Fruit fly (Drosophila melanogaster) whole organism, prepupa: ENCODE measurements around the gene CG4318.

Experiments
- Blimp-1 ChIP-seq: fragments of 200-800 bp; sonication (Bioruptor generic); optimal IDR thresholded peaks from 3 replicates; lab custom pipeline; 2017; ENCODE audit warnings: missing biosample characterization, missing genetic modification characterization, mild to moderate bottlenecking, moderate library complexity, missing genetic modification reagents
- CG10631 ChIP-seq: fragments of 200-800 bp; sonication (Bioruptor generic); optimal IDR thresholded peaks from 2 replicates; lab custom pipeline; 2016; ENCODE audit warnings: missing biosample characterization, missing genetic modification characterization
- CG10669 ChIP-seq: fragments of 200-800 bp; sonication (Bioruptor generic); optimal IDR thresholded peaks from 3 replicates; lab custom pipeline; 2018; ENCODE audit warnings: missing biosample characterization, mild to moderate bottlenecking, missing genetic modification characterization, moderate library complexity
- CG11762 ChIP-seq: fragments of 200-800 bp; sonication (Bioruptor generic); optimal IDR thresholded peaks from 3 replicates; lab custom pipeline; 2016; ENCODE audit warnings: missing biosample characterization, missing genetic modification characterization; ENCODE audit not compliant: insufficient read depth
- CG11902 ChIP-seq: fragments of 200-800 bp; sonication (Bioruptor generic); optimal IDR thresholded peaks from 3 replicates; lab custom pipeline; 2016; ENCODE audit warnings: missing biosample characterization, missing genetic modification characterization
- CG15336 ChIP-seq: fragments of 200-800 bp; sonication (Bioruptor generic); IDR thresholded peaks from 2 replicates; pipeline ENCODE4 v1.3.6; 2022; ENCODE audit warnings: missing biosample characterization, missing genetic modification characterization
- CG3032 ChIP-seq: fragments of 200-800 bp; optimal IDR thresholded peaks from 2 replicates; lab custom pipeline; 2019; ENCODE audit warnings: missing biosample characterization, mild to moderate bottlenecking, missing genetic modification characterization, moderate library complexity
- CG31627 ChIP-seq: fragments of 200-800 bp; sonication (Bioruptor generic); optimal IDR thresholded peaks from 3 replicates; lab custom pipeline; 2016; ENCODE audit warnings: missing biosample characterization, missing genetic modification characterization
- CG32006 ChIP-seq: fragments of 200-800 bp; sonication (Bioruptor generic); optimal IDR thresholded peaks from 3 replicates; lab custom pipeline; 2017; ENCODE audit warnings: missing biosample characterization, mild to moderate bottlenecking, missing genetic modification characterization
- CG34406 ChIP-seq: fragments of 200-800 bp; sonication (Bioruptor generic); optimal IDR thresholded peaks from 3 replicates; lab custom pipeline; 2016; ENCODE audit warnings: missing biosample characterization, missing genetic modification characterization
- CG3919 ChIP-seq: fragments of 200-800 bp; sonication (Bioruptor generic); optimal IDR thresholded peaks from 3 replicates; lab custom pipeline; 2016; ENCODE audit warnings: missing biosample characterization, missing genetic modification characterization
- CG4318 ChIP-seq: fragments of 200-800 bp; sonication (Bioruptor generic); optimal IDR thresholded peaks from 3 replicates; lab custom pipeline; 2017; ENCODE audit warnings: missing biosample characterization, mild to moderate bottlenecking, missing genetic modification characterization
- CG6163 ChIP-seq: fragments of 200-800 bp; sonication (Bioruptor generic); IDR thresholded peaks from 3 replicates; pipeline ENCODE4 v1.3.6; 2022; ENCODE audit warnings: missing biosample characterization, missing genetic modification characterization
- CG6276 ChIP-seq: fragments of 200-800 bp; sonication (Bioruptor generic); optimal IDR thresholded peaks from 2 replicates; lab custom pipeline; 2017; ENCODE audit warnings: missing biosample characterization, mild to moderate bottlenecking, missing genetic modification characterization
- CG6792 ChIP-seq: fragments of 200-800 bp; sonication (Bioruptor generic); optimal IDR thresholded peaks from 3 replicates; lab custom pipeline; 2016; ENCODE audit warnings: missing biosample characterization, missing genetic modification characterization
- CG6808 ChIP-seq: fragments of 200-800 bp; sonication (Bioruptor generic); optimal IDR thresholded peaks from 3 replicates; lab custom pipeline; 2017; ENCODE audit warnings: missing biosample characterization, missing genetic modification characterization, mild to moderate bottlenecking, moderate library complexity, missing genetic modification reagents
- CG6854 ChIP-seq: fragments of 200-800 bp; sonication (Bioruptor generic); optimal IDR thresholded peaks from 2 replicates; lab custom pipeline; 2017; ENCODE audit warnings: missing biosample characterization, mild to moderate bottlenecking, missing genetic modification characterization
- CG8119 ChIP-seq: fragments of 200-800 bp; sonication (Bioruptor generic); IDR thresholded peaks from 3 replicates; pipeline ENCODE4 v1.3.6; 2022; ENCODE audit warnings: missing biosample characterization, missing genetic modification characterization
- CG8319 ChIP-seq: fragments of 200-800 bp; sonication (Bioruptor generic); optimal IDR thresholded peaks from 3 replicates; lab custom pipeline; 2016; ENCODE audit warnings: missing biosample characterization, missing genetic modification characterization
- CG8632 ChIP-seq: fragments of 200-800 bp; sonication (Bioruptor generic); optimal IDR thresholded peaks from 3 replicates; lab custom pipeline; 2016; ENCODE audit warnings: missing biosample characterization, missing genetic modification characterization
- Eip75B ChIP-seq: fragments of 200-800 bp; sonication (Bioruptor generic); optimal IDR thresholded peaks from 3 replicates; lab custom pipeline; 2016; ENCODE audit warnings: missing biosample characterization, missing genetic modification characterization
- Eip78C ChIP-seq: fragments of 200-800 bp; sonication (Bioruptor generic); peaks from one replicate; lab custom pipeline; 2016; ENCODE audit warnings: missing biosample characterization, missing genetic modification characterization
- Eip93F ChIP-seq: fragments of 200-800 bp; sonication (Bioruptor generic); optimal IDR thresholded peaks from 2 replicates; lab custom pipeline; 2016; ENCODE audit warnings: missing biosample characterization, mild to moderate bottlenecking, missing genetic modification characterization
- Ets21C ChIP-seq: fragments of 200-800 bp; sonication (Bioruptor generic); optimal IDR thresholded peaks from 3 replicates; lab custom pipeline; 2016; ENCODE audit warnings: missing biosample characterization, missing genetic modification characterization
- Gug ChIP-seq: fragments of 200-800 bp; sonication (Bioruptor generic); IDR thresholded peaks from 2 replicates; pipeline ENCODE4 v1.3.6; 2022; ENCODE audit warnings: missing biosample characterization, missing genetic modification characterization
- Hr38 ChIP-seq: sonication (Bioruptor generic); optimal IDR thresholded peaks from 2 replicates; lab custom pipeline; 2016; ENCODE audit warnings: missing biosample characterization, missing genetic modification characterization
- Hr39 ChIP-seq: fragments of 200-800 bp; sonication (Bioruptor generic); optimal IDR thresholded peaks from 2 replicates; lab custom pipeline; 2016; ENCODE audit warnings: missing biosample characterization, missing genetic modification characterization
- Hr4 ChIP-seq: fragments of 200-800 bp; sonication (Bioruptor generic); optimal IDR thresholded peaks from 3 replicates; lab custom pipeline; 2016; ENCODE audit warnings: missing biosample characterization, missing genetic modification characterization
- Lpt ChIP-seq: fragments of 200-800 bp; sonication (Bioruptor generic); optimal IDR thresholded peaks from 3 replicates; lab custom pipeline; 2016; ENCODE audit warnings: missing biosample characterization, missing genetic modification characterization
- Met ChIP-seq: fragments of 200-800 bp; sonication (Bioruptor generic); optimal IDR thresholded peaks from 3 replicates; lab custom pipeline; 2016; ENCODE audit warnings: missing biosample characterization, missing genetic modification characterization
- OdsH ChIP-seq: fragments of 200-800 bp; sonication (Bioruptor generic); optimal IDR thresholded peaks from 3 replicates; lab custom pipeline; 2016; ENCODE audit warnings: missing biosample characterization, missing genetic modification characterization
- Sox15 ChIP-seq: fragments of 200-800 bp; sonication (Bioruptor generic); optimal IDR thresholded peaks from 3 replicates; lab custom pipeline; 2016; ENCODE audit warnings: missing biosample characterization, missing genetic modification characterization
- achi ChIP-seq: fragments of 200-800 bp; sonication (Bioruptor generic); optimal IDR thresholded peaks from 3 replicates; lab custom pipeline; 2016; ENCODE audit warnings: missing biosample characterization, missing genetic modification characterization
- dac ChIP-seq: fragments of 200-800 bp; sonication (Bioruptor generic); optimal IDR thresholded peaks from 2 replicates; lab custom pipeline; 2017; ENCODE audit warnings: missing biosample characterization, mild to moderate bottlenecking, missing genetic modification characterization
- eg ChIP-seq: fragments of 200-800 bp; sonication (Bioruptor generic); IDR thresholded peaks from 3 replicates; pipeline ENCODE4 v1.3.6; 2022; ENCODE audit warnings: missing biosample characterization, missing genetic modification characterization
- esn ChIP-seq: fragments of 200-800 bp; sonication (Bioruptor generic); optimal IDR thresholded peaks from 2 replicates; lab custom pipeline; 2016; ENCODE audit warnings: missing biosample characterization, mild to moderate bottlenecking, missing genetic modification characterization, moderate library complexity
- fd85E ChIP-seq: fragments of 200-800 bp; sonication (Bioruptor generic); optimal IDR thresholded peaks from 3 replicates; lab custom pipeline; 2016; ENCODE audit warnings: missing biosample characterization, missing genetic modification characterization
- lz ChIP-seq: fragments of 200-800 bp; sonication (Bioruptor generic); optimal IDR thresholded peaks from 3 replicates; lab custom pipeline; 2016; ENCODE audit warnings: missing biosample characterization, missing genetic modification characterization
- net ChIP-seq: fragments of 200-800 bp; sonication (Bioruptor generic); optimal IDR thresholded peaks from 3 replicates; lab custom pipeline; 2016; ENCODE audit warnings: missing biosample characterization, missing genetic modification characterization
- pdm3 ChIP-seq: fragments of 200-800 bp; sonication (Bioruptor generic); optimal IDR thresholded peaks from 3 replicates; lab custom pipeline; 2016; ENCODE audit warnings: missing biosample characterization, missing genetic modification characterization
- salr ChIP-seq, 2 experiments: fragments of 200-800 bp; sonication (Bioruptor generic); optimal IDR thresholded peaks; 3 replicates each; lab custom pipeline; 2016 to 2018; ENCODE audit warnings: missing biosample characterization in 2 of 2, missing genetic modification characterization in 2 of 2, mild to moderate bottlenecking in 1 of 2
- spab ChIP-seq: fragments of 200-800 bp; sonication (Bioruptor generic); optimal IDR thresholded peaks from 2 replicates; lab custom pipeline; 2017; ENCODE audit warnings: missing biosample characterization, mild to moderate bottlenecking, missing genetic modification characterization, missing genetic modification reagents
- svp ChIP-seq: fragments of 200-800 bp; sonication (Bioruptor generic); peaks from one replicate; lab custom pipeline; 2016; ENCODE audit warnings: missing biosample characterization, missing genetic modification characterization
- vri ChIP-seq: fragments of 200-800 bp; sonication (Bioruptor generic); optimal IDR thresholded peaks from 3 replicates; lab custom pipeline; 2016; ENCODE audit warnings: missing biosample characterization, mild to moderate bottlenecking, missing genetic modification characterization

CG4318 gene

dm6 chrX:13143100-13143499 is 11.6 kb downstream of the CG4318 start (continued):
- TF ChIP-seq CG11902 (peak; percentile 26), CG3032 (tag; lab: Kevin White, UChicago) (peak; percentile 75), salr (GFP tag; optimal IDR thresholded peaks at IDR 0.05; lab: Kevin White, UChicago) (peak; percentile 37 to 61), Eip93F (no peak), CG32006 (GFP tag; lab: Kevin White, UChicago) (peak; percentile 89), CG8319 (GFP tag; lab: Kevin White, UChicago) (peak; percentile 34), CG8632 (GFP tag; lab: Kevin White, UChicago) (peak; percentile 73), Eip75B (peak; percentile 71), CG4318 (GFP tag; lab: Kevin White, UChicago) (peak; percentile 91), Hr38 (GFP tag; lab: Kevin White, UChicago) (no peak), CG10631 (GFP tag; lab: Kevin White, UChicago) (peak; percentile 73), esn (GFP tag; lab: Kevin White, UChicago) (peak; percentile 71), net (GFP tag; lab: Kevin White, UChicago) (peak; percentile 77), OdsH (peak; percentile 82), CG34406 (GFP tag; lab: Kevin White, UChicago) (peak; percentile 73), achi (peak; percentile 82), vri (peak; percentile 17), eg (GFP tag; lab: Robert Waterston, UW) (peak; percentile 91), CG6792 (GFP tag; lab: Kevin White, UChicago) (peak; percentile 63), Sox15 (GFP tag; lab: Kevin White, UChicago) (peak; percentile 30), CG10669 (GFP tag; lab: Kevin White, UChicago) (peak; percentile 72), CG11762 (GFP tag; lab: Kevin White, UChicago) (peak; percentile 73), CG31627 (peak; percentile 49), Hr4 (peak; percentile 86), Met (GFP tag; lab: Kevin White, UChicago) (peak; percentile 53), pdm3 (GFP tag; lab: Kevin White, UChicago) (peak; percentile 81), Ets21C (no peak), spab (peak; percentile 59), Gug (GFP tag; lab: Robert Waterston, UW) (peak; percentile 76), CG8119 (GFP tag; lab: Robert Waterston, UW) (peak; percentile 91), lz (GFP tag; lab: Kevin White, UChicago) (peak; percentile 55)

dm6 chrX:13138887-13139286 is 15.8 kb downstream of the CG4318 start, which contains the start of gene CG32645:
CG32645 (plus strand) TSS chrX:13139199.
- TF ChIP-seq CG6163 (GFP tag; lab: Robert Waterston, UW) (0 out of 3 replicates have a peak, but pooled peaks have one; percentile 30), Blimp-1 (GFP tag; lab: Kevin White, UChicago) (peak; percentile 98), CG6276 (GFP tag; lab: Kevin White, UChicago) (peak; percentile 48), fd85E (no peak), CG8119 (GFP tag; lab: Robert Waterston, UW) (peak; percentile 42; the same call in 2 of the 3 replicates), eg (GFP tag; lab: Robert Waterston, UW) (peak; percentile 51; the same call in 1 of the 3 replicates), CG10669 (GFP tag; lab: Kevin White, UChicago) (no peak), Lpt (GFP tag; lab: Kevin White, UChicago) (peak; percentile 0), CG6854 (GFP tag; lab: Kevin White, UChicago) (peak; percentile 82), Hr39 (no peak), vri (peak; percentile 63), CG15336 (GFP tag; lab: Robert Waterston, UW) (peak; percentile 38; the same call in 1 of the 2 replicates), CG6808 (GFP tag; lab: Kevin White, UChicago) (no peak), Eip78C (GFP tag; lab: Kevin White, UChicago) (peak; percentile 51), CG34406 (GFP tag; lab: Kevin White, UChicago) (no peak), OdsH (no peak), dac (GFP tag; lab: Kevin White, UChicago) (no peak), CG3919 (GFP tag; lab: Kevin White, UChicago) (peak; percentile 11), CG8632 (GFP tag; lab: Kevin White, UChicago) (no peak), svp (no peak)
- TF ChIP-seq, all 60 proteins: peak for 11
